Fruit fly (Drosophila melanogaster): ENCODE results near the gene be.

DNA sequence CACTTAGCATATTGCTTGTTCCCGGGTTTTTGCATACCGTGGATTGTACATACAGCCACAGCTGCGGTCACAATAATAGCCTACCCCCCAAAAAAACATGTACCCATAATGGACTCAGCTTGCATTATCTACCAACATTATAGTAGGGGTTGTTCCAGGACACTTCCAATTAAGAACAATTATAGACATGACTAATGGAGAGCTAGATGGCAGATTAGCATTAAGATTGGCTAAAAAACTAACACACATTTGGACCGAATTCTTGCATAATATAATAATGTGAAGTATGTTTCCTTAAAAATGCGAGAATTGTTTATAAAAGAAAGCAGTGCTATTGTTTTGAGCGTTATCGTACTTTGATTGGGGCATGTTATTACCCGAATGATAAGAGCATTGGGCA lies 66.1 kb downstream of the be start:
- TF ChIP-seq Hr78 (GFP tag; optimal IDR thresholded peaks at IDR 0.05) (no peak), fru (GFP tag; optimal IDR thresholded peaks at IDR 0.05) (peak; percentile 27), Myc (optimal IDR thresholded peaks at IDR 0.05) (no peak), brk (GFP tag; optimal IDR thresholded peaks at IDR 0.05) (no peak), GATAd (GFP tag; optimal IDR thresholded peaks at IDR 0.05) (no peak), Jra (GFP tag; optimal IDR thresholded peaks at IDR 0.05) (no peak), Hnf4 (GFP tag; optimal IDR thresholded peaks at IDR 0.05) (no peak), CG32264 (GFP tag; optimal IDR thresholded peaks at IDR 0.05) (no peak), woc (GFP tag; optimal IDR thresholded peaks at IDR 0.05) (no peak)
